Fruit fly (Drosophila melanogaster) S2 (cell line): Measurements from ENCODE around the gene Lrr47.

Source experiments
- CG8478 ChIP-seq: fragments of >200 bp; optimal IDR thresholded peaks from 2 replicates; lab custom pipeline; 2018
- CTCF ChIP-seq, 2 experiments: fragments of >200 bp; optimal IDR thresholded peaks; 2 replicates each; lab custom pipeline; 2018

dm6 chr2L:10554676-10555075 lies 37.5 kb downstream of the Lrr47 start:
- TF ChIP-seq CTCF (optimal IDR thresholded peaks at IDR 0.05; lab: Kevin White, UChicago) (no peak), CG8478 (lab: Kevin White, UChicago) (no peak)
